Worm (Caenorhabditis elegans) whole organism, early embryonic: ENCODE results near the gene T28C6.10.

Source experiments
- B0310.2 ChIP-seq: sonication (generic microtip); optimal IDR thresholded peaks from 2 replicates; lab custom pipeline; 2016; ENCODE audit warnings: mild to moderate bottlenecking, missing genetic modification characterization, missing compliant biosample characterization
- ama-1 ChIP-seq: fragments of 150-350 bp; optimal IDR thresholded peaks from 2 replicates; lab custom pipeline; 2014
- hmg-4 ChIP-seq: fragments of 200-800 bp; sonication (Bioruptor generic); optimal IDR thresholded peaks from 2 replicates; lab custom pipeline; 2018; ENCODE audit warnings: mild to moderate bottlenecking, missing genetic modification characterization, missing compliant biosample characterization

DNA sequence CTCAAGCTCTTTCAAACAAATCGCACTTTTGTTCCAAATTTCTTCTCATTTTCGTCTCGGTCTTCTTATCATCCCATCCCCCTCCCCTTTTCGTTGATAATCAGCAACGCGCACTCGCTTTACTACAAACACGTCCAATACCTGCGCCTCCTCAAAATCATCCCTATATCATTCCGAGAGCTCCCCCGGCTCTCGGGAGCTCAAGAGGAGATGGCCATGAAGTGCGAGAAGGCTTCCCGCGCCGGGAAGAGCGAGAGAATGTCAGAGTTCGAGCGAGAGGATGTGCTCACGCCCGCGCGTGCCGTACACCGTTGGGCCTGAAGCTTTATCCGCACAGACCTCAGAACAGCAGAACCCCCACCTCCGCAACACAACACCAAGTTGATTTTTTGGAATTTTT is 33.1 kb downstream of the T28C6.10 start:
- TF ChIP-seq B0310.2 (tag; lab: Kevin White, UChicago) (no peak), ama-1 (lab: Kevin White, UChicago) (no peak), hmg-4 (no peak)
